Worm (Caenorhabditis elegans) whole organism, L1 larva: ENCODE results near the gene C26B9.3.
A peak's percentile ranks its signal among the peaks of the same experiment; 100 is the strongest.

ENCODE experiments used
- elt-2 ChIP-seq: sonication (generic microtip); optimal IDR thresholded peaks from 2 replicates; lab custom pipeline; 2016; ENCODE audit warnings: missing genetic modification characterization, mild to moderate bottlenecking, inconsistent platforms, missing compliant biosample characterization, missing genetic modification reagents
- grh-1 ChIP-seq: fragments of 200-800 bp; sonication (Bioruptor generic); IDR thresholded peaks from 2 replicates; pipeline ENCODE4 v1.3.6; 2022; ENCODE audit warnings: missing genetic modification reagents, missing genetic modification characterization, missing compliant biosample characterization
- mef-2 ChIP-seq: fragments of 150-350 bp; optimal IDR thresholded peaks from 2 replicates; lab custom pipeline; 2014; ENCODE audit warnings: missing biosample characterization, missing genetic modification characterization
- skn-1 ChIP-seq: fragments of 150-350 bp; optimal IDR thresholded peaks from 2 replicates; lab custom pipeline; 2014; ENCODE audit warnings: missing biosample characterization, missing genetic modification characterization
- snpc-4 ChIP-seq: fragments of 150-350 bp; optimal IDR thresholded peaks from 2 replicates; lab custom pipeline; 2014; ENCODE audit warnings: missing biosample characterization, missing genetic modification characterization
- tbx-2 ChIP-seq: sonication (generic microtip); optimal IDR thresholded peaks from 2 replicates; lab custom pipeline; 2016; ENCODE audit warnings: missing genetic modification characterization, missing compliant biosample characterization
- zag-1 ChIP-seq: fragments of 150-350 bp; optimal IDR thresholded peaks from 2 replicates; lab custom pipeline; 2014; ENCODE audit warnings: missing biosample characterization, missing genetic modification characterization
- ztf-4 ChIP-seq: fragments of 150-350 bp; optimal IDR thresholded peaks from 2 replicates; lab custom pipeline; 2014; ENCODE audit warnings: missing biosample characterization, missing genetic modification characterization

- no peak for TF ChIP-seq grh-1
- TF ChIP-seq tbx-2: no peak
- no peak for TF ChIP-seq skn-1 (tag; lab: Kevin White, UChicago)
- TF ChIP-seq elt-2 (tag; lab: Kevin White, UChicago): peak; percentile 37
- no peak for TF ChIP-seq mef-2 (tag; lab: Kevin White, UChicago)
- TF ChIP-seq snpc-4 (tag; lab: Kevin White, UChicago): no peak
- no peak for TF ChIP-seq ztf-4 (tag; lab: Kevin White, UChicago)
- TF ChIP-seq zag-1 (tag; lab: Kevin White, UChicago): no peak
These were observed 8.9 kb upstream of the C26B9.3 start, which contains the start of gene C26B9.5 for ce11 chrX:5329236-5329635.
